Fruit fly (Drosophila melanogaster) whole organism, embryonic: ENCODE results near the gene bon.

Experiments
- CG10321 ChIP-seq: fragments of 200-800 bp; sonication (Bioruptor generic); IDR thresholded peaks from 2 replicates; pipeline ENCODE4 v1.3.6; 2022; ENCODE audit warnings: missing biosample characterization, missing genetic modification characterization
- CG12299 ChIP-seq: fragments of 200-800 bp; sonication (Bioruptor generic); optimal IDR thresholded peaks from 2 replicates; lab custom pipeline; 2018; ENCODE audit warnings: missing biosample characterization, mild to moderate bottlenecking, missing genetic modification characterization
- CG12769 ChIP-seq: fragments of 200-800 bp; sonication (Bioruptor generic); optimal IDR thresholded peaks from 2 replicates; lab custom pipeline; 2019; ENCODE audit warnings: missing biosample characterization, mild to moderate bottlenecking, missing genetic modification characterization, moderate library complexity
- CG12942 ChIP-seq: fragments of 200-800 bp; sonication (Bioruptor generic); optimal IDR thresholded peaks from 3 replicates; lab custom pipeline; 2016; ENCODE audit warnings: missing biosample characterization, missing genetic modification characterization
- CG13123 ChIP-seq: fragments of 200-800 bp; sonication (Bioruptor generic); optimal IDR thresholded peaks from 2 replicates; lab custom pipeline; 2016; ENCODE audit warnings: missing biosample characterization, missing genetic modification characterization
- CG13624 ChIP-seq: fragments of 200-800 bp; sonication (Bioruptor generic); optimal IDR thresholded peaks from 2 replicates; lab custom pipeline; 2016; ENCODE audit warnings: missing biosample characterization, missing genetic modification characterization
- CG14050 ChIP-seq: fragments of 200-800 bp; sonication (Bioruptor generic); IDR thresholded peaks from 3 replicates; pipeline ENCODE4 v1.3.6; 2022; ENCODE audit warnings: missing biosample characterization, missing genetic modification characterization
- CG14965 ChIP-seq: fragments of 200-800 bp; sonication (Bioruptor generic); optimal IDR thresholded peaks from 2 replicates; lab custom pipeline; 2016; ENCODE audit warnings: missing biosample characterization, missing genetic modification characterization, borderline replicate concordance
- CG17359 ChIP-seq: fragments of 200-800 bp; sonication (Bioruptor generic); optimal IDR thresholded peaks from 3 replicates; lab custom pipeline; 2018; ENCODE audit warnings: missing biosample characterization, mild to moderate bottlenecking, missing genetic modification characterization, moderate library complexity
- CG17568 ChIP-seq: fragments of 200-800 bp; sonication (Bioruptor generic); optimal IDR thresholded peaks from 2 replicates; lab custom pipeline; 2018; ENCODE audit warnings: missing biosample characterization, mild to moderate bottlenecking, missing genetic modification characterization, moderate library complexity
- CG17802 ChIP-seq: fragments of 200-800 bp; sonication (Bioruptor generic); optimal IDR thresholded peaks from 2 replicates; lab custom pipeline; 2018; ENCODE audit warnings: missing biosample characterization, mild to moderate bottlenecking, missing genetic modification characterization, moderate library complexity
- CG30403 ChIP-seq: fragments of 200-800 bp; sonication (Bioruptor generic); optimal IDR thresholded peaks from 3 replicates; lab custom pipeline; 2016; ENCODE audit warnings: missing biosample characterization, missing genetic modification characterization
- CG32772 ChIP-seq: fragments of 200-800 bp; sonication (Bioruptor generic); IDR thresholded peaks from 2 replicates; pipeline ENCODE4 v1.3.6; 2022; ENCODE audit warnings: missing biosample characterization, missing genetic modification characterization
- CG4328 ChIP-seq: fragments of 200-800 bp; sonication (Bioruptor generic); optimal IDR thresholded peaks from 3 replicates; lab custom pipeline; 2017; ENCODE audit warnings: missing biosample characterization, missing genetic modification reagents, missing genetic modification characterization
- CG6272 ChIP-seq: fragments of 200-800 bp; sonication (Bioruptor generic); IDR thresholded peaks from 2 replicates; pipeline ENCODE4 v1.3.6; 2022; ENCODE audit warnings: missing biosample characterization, missing genetic modification characterization
- CG6654 ChIP-seq: fragments of 200-800 bp; sonication (Bioruptor generic); optimal IDR thresholded peaks from 2 replicates; lab custom pipeline; 2017; ENCODE audit warnings: missing biosample characterization, mild to moderate bottlenecking, missing genetic modification characterization
- CG6813 ChIP-seq: fragments of 200-800 bp; sonication (Bioruptor generic); optimal IDR thresholded peaks from 2 replicates; lab custom pipeline; 2017; ENCODE audit warnings: missing biosample characterization, missing genetic modification characterization, mild to moderate bottlenecking, moderate library complexity, missing genetic modification reagents
- CG7372 ChIP-seq: fragments of 200-800 bp; sonication (Bioruptor generic); IDR thresholded peaks from 2 replicates; pipeline ENCODE4 v1.3.6; 2022; ENCODE audit warnings: missing biosample characterization, missing genetic modification characterization
- Fer1 ChIP-seq: fragments of 200-800 bp; sonication (Bioruptor generic); optimal IDR thresholded peaks from 2 replicates; lab custom pipeline; 2017; ENCODE audit warnings: missing biosample characterization, mild to moderate bottlenecking, missing genetic modification characterization
- HLH54F ChIP-seq: fragments of 200-800 bp; sonication (Bioruptor generic); optimal IDR thresholded peaks from 3 replicates; lab custom pipeline; 2016; ENCODE audit warnings: missing biosample characterization, missing genetic modification characterization
- Max ChIP-seq: fragments of 200-800 bp; sonication (Bioruptor generic); optimal IDR thresholded peaks from 2 replicates; lab custom pipeline; 2016; ENCODE audit warnings: missing biosample characterization, mild to moderate bottlenecking, missing genetic modification characterization
- Oaz ChIP-seq: fragments of 200-800 bp; sonication (Bioruptor generic); IDR thresholded peaks from 2 replicates; pipeline ENCODE4 v1.3.6; 2022; ENCODE audit warnings: missing biosample characterization, missing genetic modification characterization
- Sry-β ChIP-seq: fragments of 200-800 bp; sonication (Bioruptor generic); optimal IDR thresholded peaks from 2 replicates; lab custom pipeline; 2018; ENCODE audit warnings: missing biosample characterization, mild to moderate bottlenecking, missing genetic modification characterization, moderate library complexity
- Ssrp ChIP-seq: fragments of 200-800 bp; sonication (Bioruptor generic); optimal IDR thresholded peaks from 2 replicates; lab custom pipeline; 2018; ENCODE audit warnings: missing biosample characterization, mild to moderate bottlenecking, missing genetic modification characterization, moderate library complexity
- Taf1 ChIP-seq: fragments of 200-800 bp; sonication (Bioruptor generic); IDR thresholded peaks from 2 replicates; pipeline ENCODE4 v1.3.6; 2022; ENCODE audit warnings: missing biosample characterization, missing genetic modification characterization
- abd-A ChIP-seq: fragments of 200-800 bp; sonication (Bioruptor generic); optimal IDR thresholded peaks from 3 replicates; lab custom pipeline; 2019; ENCODE audit warnings: missing biosample characterization, mild to moderate bottlenecking, missing genetic modification characterization, moderate library complexity
- al ChIP-seq: fragments of 200-800 bp; sonication (Bioruptor generic); IDR thresholded peaks from 2 replicates; pipeline ENCODE4 v1.3.6; 2022; ENCODE audit warnings: missing biosample characterization, missing genetic modification characterization
- bbx ChIP-seq: fragments of 200-800 bp; sonication (Bioruptor generic); IDR thresholded peaks from 2 replicates; pipeline ENCODE4 v1.3.6; 2022; ENCODE audit warnings: missing biosample characterization, missing genetic modification characterization; ENCODE audit not compliant: partially characterized antibody
- bcd ChIP-seq: fragments of 200-800 bp; sonication (Bioruptor generic); optimal IDR thresholded peaks from 2 replicates; lab custom pipeline; 2017; ENCODE audit warnings: missing biosample characterization, mild to moderate bottlenecking, missing genetic modification characterization
- corto ChIP-seq: fragments of 200-800 bp; sonication (Bioruptor generic); optimal IDR thresholded peaks from 2 replicates; lab custom pipeline; 2016; ENCODE audit warnings: missing biosample characterization, mild to moderate bottlenecking, missing genetic modification characterization, moderate library complexity
- emc ChIP-seq: fragments of 200-800 bp; sonication (Bioruptor generic); optimal IDR thresholded peaks from 2 replicates; lab custom pipeline; 2016; ENCODE audit warnings: missing biosample characterization, missing genetic modification characterization
- esg ChIP-seq: fragments of 200-800 bp; sonication (Bioruptor generic); conservative IDR thresholded peaks from 2 replicates; pipeline ENCODE4 v1.3.6; 2022; ENCODE audit warnings: missing biosample characterization, missing genetic modification characterization
- fd64A ChIP-seq: fragments of 200-800 bp; sonication (Bioruptor generic); optimal IDR thresholded peaks from 3 replicates; lab custom pipeline; 2018; ENCODE audit warnings: missing biosample characterization, mild to moderate bottlenecking, missing genetic modification characterization
- grn ChIP-seq: fragments of 200-800 bp; sonication (Bioruptor generic); optimal IDR thresholded peaks from 3 replicates; lab custom pipeline; 2017; ENCODE audit warnings: missing biosample characterization, missing genetic modification characterization
- gt ChIP-seq: fragments of 200-800 bp; sonication (Bioruptor generic); IDR thresholded peaks from 2 replicates; pipeline ENCODE4 v1.3.6; 2022; ENCODE audit warnings: missing biosample characterization, missing genetic modification characterization
- jigr1 ChIP-seq: fragments of 200-800 bp; sonication (Bioruptor generic); IDR thresholded peaks from 3 replicates; pipeline ENCODE4 v1.3.6; 2022; ENCODE audit warnings: missing biosample characterization, missing genetic modification characterization
- lbe ChIP-seq: fragments of 200-800 bp; sonication (Bioruptor generic); optimal IDR thresholded peaks from 2 replicates; lab custom pipeline; 2016; ENCODE audit warnings: missing biosample characterization, mild to moderate bottlenecking, missing genetic modification characterization
- nau ChIP-seq: fragments of 200-800 bp; sonication (Bioruptor generic); optimal IDR thresholded peaks from 3 replicates; lab custom pipeline; 2017; ENCODE audit warnings: missing biosample characterization, mild to moderate bottlenecking, missing genetic modification characterization, missing genetic modification reagents
- nerfin-1 ChIP-seq: fragments of 200-800 bp; sonication (Bioruptor generic); optimal IDR thresholded peaks from 3 replicates; lab custom pipeline; 2019; ENCODE audit warnings: missing biosample characterization, mild to moderate bottlenecking, missing genetic modification characterization, moderate library complexity
- nerfin-2 ChIP-seq: fragments of 200-800 bp; sonication (Bioruptor generic); IDR thresholded peaks from 2 replicates; pipeline ENCODE4 v1.3.6; 2022; ENCODE audit warnings: missing biosample characterization, missing genetic modification characterization; ENCODE audit not compliant: partially characterized antibody
- nom ChIP-seq: fragments of 200-800 bp; sonication (Bioruptor generic); optimal IDR thresholded peaks from 2 replicates; lab custom pipeline; 2017; ENCODE audit warnings: missing biosample characterization, missing genetic modification characterization, mild to moderate bottlenecking, moderate library complexity, missing genetic modification reagents
- phol ChIP-seq: fragments of 200-800 bp; sonication (Bioruptor generic); optimal IDR thresholded peaks from 3 replicates; lab custom pipeline; 2018; ENCODE audit warnings: missing biosample characterization, mild to moderate bottlenecking, missing genetic modification characterization, moderate library complexity
- prd ChIP-seq, 3 experiments: fragments of >200 bp in 2 of 3; fragments of 200-800 bp in 1 of 3; sonication (Bioruptor generic) in 1 of 3; optimal IDR thresholded peaks in 2 of 3; IDR thresholded peaks in 1 of 3; 2 replicates in 2 of 3; 3 replicates in 1 of 3; pipeline versions ENCODE4 v1.3.6 to Lab custom; 2017 to 2022; ENCODE audit warnings: missing biosample characterization in 1 of 3, missing genetic modification characterization in 1 of 3
- pzg ChIP-seq: fragments of 200-800 bp; sonication (Bioruptor generic); optimal IDR thresholded peaks from 3 replicates; lab custom pipeline; 2018; ENCODE audit warnings: missing biosample characterization, mild to moderate bottlenecking, missing genetic modification characterization, moderate library complexity
- ro ChIP-seq: fragments of 200-800 bp; sonication (Bioruptor generic); IDR thresholded peaks from 2 replicates; pipeline ENCODE4 v1.3.6; 2022; ENCODE audit warnings: missing biosample characterization, missing genetic modification characterization
- sens ChIP-seq: fragments of 200-800 bp; sonication (Bioruptor generic); peaks from one replicate; lab custom pipeline; 2016; ENCODE audit warnings: missing biosample characterization, missing genetic modification characterization
- sens-2 ChIP-seq: fragments of 200-800 bp; sonication (Bioruptor generic); IDR thresholded peaks from 2 replicates; pipeline ENCODE4 v1.3.6; 2022; ENCODE audit warnings: missing biosample characterization, missing genetic modification characterization
- sr ChIP-seq: fragments of 200-800 bp; sonication (Bioruptor generic); IDR thresholded peaks from 3 replicates; pipeline ENCODE4 v1.3.6; 2022; ENCODE audit warnings: missing biosample characterization, missing genetic modification characterization
- sug ChIP-seq: fragments of 200-800 bp; optimal IDR thresholded peaks from 2 replicates; lab custom pipeline; 2019; ENCODE audit warnings: missing biosample characterization, mild to moderate bottlenecking, missing genetic modification characterization, moderate library complexity
- unc-4 ChIP-seq: fragments of 200-800 bp; sonication (Bioruptor generic); IDR thresholded peaks from 2 replicates; pipeline ENCODE4 v1.3.6; 2022; ENCODE audit warnings: missing biosample characterization, missing genetic modification characterization; ENCODE audit not compliant: partially characterized antibody

The bon gene

dm6 chr3R:20579816-20580215 lies 13.1 kb upstream of the bon start, which contains the start of the genes EloB and Srp14 (continued):
- TF ChIP-seq CG17568 (GFP tag; lab: Kevin White, UChicago) (no peak), nau (GFP tag; lab: Kevin White, UChicago) (no peak), phol (tag; lab: Kevin White, UChicago) (peak; percentile 88), ro (peak; percentile 36; the same call in 1 of the 2 replicates), Ssrp (tag; lab: Kevin White, UChicago) (peak; percentile 73), esg (GFP tag; lab: Robert Waterston, UW) (peak; percentile 55), abd-A (tag; lab: Kevin White, UChicago) (no peak), al (peak; percentile 78), jigr1 (no peak), sug (tag; lab: Kevin White, UChicago) (peak; percentile 87), CG4328 (peak; percentile 65), CG32772 (GFP tag; lab: Robert Waterston, UW) (peak; percentile 53), fd64A (GFP tag; lab: Kevin White, UChicago) (no peak), Max (peak; percentile 79), grn (GFP tag; lab: Kevin White, UChicago) (no peak), CG14965 (GFP tag; lab: Kevin White, UChicago) (no peak), corto (GFP tag; lab: Kevin White, UChicago) (no peak), CG17359 (tag; lab: Kevin White, UChicago) (peak; percentile 74), nom (GFP tag; lab: Kevin White, UChicago) (peak; percentile 17), Sry-β (GFP tag; lab: Kevin White, UChicago) (no peak), Oaz (GFP tag; lab: Robert Waterston, UW) (no peak), CG6654 (GFP tag; lab: Kevin White, UChicago) (no peak), nerfin-1 (tag; lab: Kevin White, UChicago) (peak; percentile 77), CG17802 (tag; lab: Kevin White, UChicago) (peak; percentile 23), CG12942 (GFP tag; lab: Kevin White, UChicago) (peak; percentile 78), CG6272 (GFP tag; lab: Robert Waterston, UW) (peak; percentile 82), Taf1 (peak; percentile 44; the same call in 1 of the 2 replicates), CG12769 (tag; lab: Kevin White, UChicago) (peak; percentile 87), emc (GFP tag; lab: Kevin White, UChicago) (peak; percentile 48), sens-2 (GFP tag; lab: Robert Waterston, UW) (no peak), CG6813 (GFP tag; lab: Kevin White, UChicago) (peak; percentile 33), Fer1 (GFP tag; lab: Kevin White, UChicago) (peak; percentile 78), nerfin-2 (GFP tag; lab: Robert Waterston, UW) (peak; percentile 88), CG13123 (peak; percentile 59), prd (optimal IDR thresholded peaks at IDR 0.05; lab: Kevin White, UChicago) (no peak), prd (GFP tag; IDR thresholded peaks at IDR 0.05; lab: Robert Waterston, UW) (peak; percentile 88), CG7372 (GFP tag; lab: Robert Waterston, UW) (peak; percentile 49; the same call in 1 of the 2 replicates), HLH54F (peak; percentile 80), lbe (GFP tag; lab: Kevin White, UChicago) (peak; percentile 85), unc-4 (GFP tag; lab: Robert Waterston, UW) (peak; percentile 98), sr (GFP tag; lab: Robert Waterston, UW) (0 out of 3 replicates have a peak, but pooled peaks have one; percentile 23), CG14050 (peak; percentile 48; the same call in 2 of the 3 replicates), CG10321 (GFP tag; lab: Robert Waterston, UW) (no peak), gt (GFP tag; lab: Robert Waterston, UW) (no peak; the same call in 1 of the 2 replicates), CG13624 (peak; percentile 84), pzg (peak; percentile 92), bcd (GFP tag; lab: Kevin White, UChicago) (peak; percentile 72), sens (peak; percentile 96), CG12299 (tag; lab: Kevin White, UChicago) (peak; percentile 81), CG30403 (GFP tag; lab: Kevin White, UChicago) (peak; percentile 90), bbx (GFP tag; lab: Robert Waterston, UW) (peak; percentile 96)
